Worm (Caenorhabditis elegans) whole organism, L1 larva: Measurements from ENCODE around the gene zip-12.

Source experiments
- C04F5.9 ChIP-seq: sonication (generic microtip); optimal IDR thresholded peaks from 2 replicates; lab custom pipeline; 2016; ENCODE audit warnings: missing genetic modification characterization, missing compliant biosample characterization
- aly-2 ChIP-seq: fragments of 150-350 bp; optimal IDR thresholded peaks from 2 replicates; lab custom pipeline; 2014; ENCODE audit warnings: missing biosample characterization, missing genetic modification characterization
- blmp-1 ChIP-seq: fragments of 150-350 bp; optimal IDR thresholded peaks from 2 replicates; lab custom pipeline; 2014; ENCODE audit warnings: missing biosample characterization, missing genetic modification characterization
- ceh-8 ChIP-seq: fragments of 200-800 bp; sonication (Bioruptor generic); optimal IDR thresholded peaks from 2 replicates; lab custom pipeline; 2018; ENCODE audit warnings: mild to moderate bottlenecking, missing genetic modification characterization, moderate library complexity, missing compliant biosample characterization
- ceh-82 ChIP-seq, 3 experiments: fragments of 150-350 bp in 1 of 3; sonication (generic microtip) in 2 of 3; optimal IDR thresholded peaks; 2 replicates each; lab custom pipeline; 2014 to 2017; ENCODE audit warnings: missing biosample characterization in 3 of 3, missing genetic modification characterization in 3 of 3
- ceh-90 ChIP-seq: sonication (generic microtip); optimal IDR thresholded peaks from 2 replicates; lab custom pipeline; 2016; ENCODE audit warnings: missing genetic modification characterization, missing compliant biosample characterization
- dpl-1 ChIP-seq, 3 experiments: fragments of 150-350 bp in 2 of 3; sonication (generic microtip) in 1 of 3; optimal IDR thresholded peaks; 2 replicates each; lab custom pipeline; 2014 to 2017; ENCODE audit warnings: missing biosample characterization in 3 of 3, missing genetic modification characterization in 3 of 3, missing genetic modification reagents in 3 of 3
- dsc-1 ChIP-seq: sonication (generic microtip); optimal IDR thresholded peaks from 2 replicates; lab custom pipeline; 2016; ENCODE audit warnings: mild to moderate bottlenecking, missing genetic modification characterization, missing compliant biosample characterization
- efl-1 ChIP-seq, 4 experiments: fragments of 150-350 bp; optimal IDR thresholded peaks in 3 of 4; peaks in 1 of 4; 1 replicate in 1 of 4; 2 replicates in 3 of 4; lab custom pipeline; 2014; ENCODE audit warnings: missing biosample characterization in 2 of 4, missing genetic modification characterization in 2 of 4, missing genetic modification reagents in 2 of 4
- efl-3 ChIP-seq: fragments of 200-800 bp; sonication (Bioruptor generic); optimal IDR thresholded peaks from 2 replicates; lab custom pipeline; 2018; ENCODE audit warnings: mild to moderate bottlenecking, missing genetic modification characterization, missing compliant biosample characterization
- elt-2 ChIP-seq: sonication (generic microtip); optimal IDR thresholded peaks from 2 replicates; lab custom pipeline; 2016; ENCODE audit warnings: missing genetic modification characterization, mild to moderate bottlenecking, inconsistent platforms, missing compliant biosample characterization, missing genetic modification reagents
- elt-3 ChIP-seq, 6 experiments: fragments of 150-350 bp in 1 of 6; sonication (generic microtip); optimal IDR thresholded peaks; 2 replicates each; lab custom pipeline; 2017 to 2018; ENCODE audit warnings: missing biosample characterization in 6 of 6, missing genetic modification characterization in 6 of 6, inconsistent platforms in 1 of 6
- grh-1 ChIP-seq: fragments of 200-800 bp; sonication (Bioruptor generic); IDR thresholded peaks from 2 replicates; pipeline ENCODE4 v1.3.6; 2022; ENCODE audit warnings: missing genetic modification reagents, missing genetic modification characterization, missing compliant biosample characterization
- hlh-17 ChIP-seq: fragments of 200-800 bp; sonication (Bioruptor generic); optimal IDR thresholded peaks from 2 replicates; lab custom pipeline; 2018; ENCODE audit warnings: missing genetic modification characterization, mild to moderate bottlenecking, missing compliant biosample characterization, moderate library complexity, borderline replicate concordance
- hpl-2 ChIP-seq: fragments of 150-350 bp; optimal IDR thresholded peaks from 2 replicates; lab custom pipeline; 2014; ENCODE audit warnings: missing biosample characterization, missing genetic modification reagents, missing genetic modification characterization
- irx-1 ChIP-seq: sonication (generic microtip); optimal IDR thresholded peaks from 2 replicates; lab custom pipeline; 2016; ENCODE audit warnings: missing genetic modification characterization, missing compliant biosample characterization
- isw-1 ChIP-seq: fragments of 200-800 bp; sonication (Bioruptor generic); IDR thresholded peaks from 2 replicates; pipeline ENCODE4 v1.3.6; 2022; ENCODE audit warnings: missing genetic modification characterization, missing compliant biosample characterization
- jun-1 ChIP-seq: fragments of 150-350 bp; optimal IDR thresholded peaks from 2 replicates; lab custom pipeline; 2014; ENCODE audit warnings: missing biosample characterization, missing genetic modification reagents, missing genetic modification characterization
- lin-14 ChIP-seq: fragments of 200-800 bp; sonication (Bioruptor generic); optimal IDR thresholded peaks from 2 replicates; lab custom pipeline; 2018; ENCODE audit warnings: mild to moderate bottlenecking, missing genetic modification characterization, moderate library complexity, missing compliant biosample characterization
- lin-35 ChIP-seq, 2 experiments: fragments of 150-350 bp; optimal IDR thresholded peaks; 2 replicates each; lab custom pipeline; 2014; ENCODE audit warnings: missing biosample characterization in 2 of 2, missing genetic modification characterization in 2 of 2, missing genetic modification reagents in 2 of 2
- lin-39 ChIP-seq: fragments of 150-350 bp; optimal IDR thresholded peaks from 2 replicates; lab custom pipeline; 2014; ENCODE audit warnings: missing biosample characterization, missing genetic modification reagents, missing genetic modification characterization
- lir-3 ChIP-seq: sonication (generic microtip); optimal IDR thresholded peaks from 2 replicates; lab custom pipeline; 2016; ENCODE audit warnings: mild to moderate bottlenecking, missing genetic modification characterization, moderate library complexity, missing compliant biosample characterization; ENCODE audit not compliant: poor library complexity
- lsy-2 ChIP-seq, 2 experiments: fragments of 150-350 bp; optimal IDR thresholded peaks; 2 replicates each; lab custom pipeline; 2014; ENCODE audit warnings: missing biosample characterization in 2 of 2, missing genetic modification characterization in 2 of 2
- mdl-1 ChIP-seq, 2 experiments: fragments of 150-350 bp; optimal IDR thresholded peaks; 2 replicates each; lab custom pipeline; 2014 to 2017; ENCODE audit warnings: missing biosample characterization in 2 of 2, missing genetic modification characterization in 2 of 2, inconsistent platforms in 1 of 2
- mef-2 ChIP-seq: fragments of 150-350 bp; optimal IDR thresholded peaks from 2 replicates; lab custom pipeline; 2014; ENCODE audit warnings: missing biosample characterization, missing genetic modification characterization
- nhr-12 ChIP-seq: sonication (generic microtip); optimal IDR thresholded peaks from 2 replicates; lab custom pipeline; 2017; ENCODE audit warnings: missing biosample characterization, missing genetic modification characterization
- nhr-19 ChIP-seq: fragments of 200-800 bp; sonication (Bioruptor generic); conservative IDR thresholded peaks from 2 replicates; pipeline ENCODE4 v1.3.6; 2022; ENCODE audit warnings: missing genetic modification characterization, missing compliant biosample characterization
- nhr-47 ChIP-seq: sonication (generic microtip); optimal IDR thresholded peaks from 2 replicates; lab custom pipeline; 2016; ENCODE audit warnings: mild to moderate bottlenecking, missing genetic modification characterization, moderate library complexity, missing compliant biosample characterization
- nhr-76 ChIP-seq: sonication (generic microtip); optimal IDR thresholded peaks from 2 replicates; lab custom pipeline; 2017; ENCODE audit warnings: missing biosample characterization, missing genetic modification characterization
- nhr-85 ChIP-seq: sonication (generic microtip); peaks from one replicate; lab custom pipeline; 2016; ENCODE audit warnings: missing genetic modification characterization, inconsistent platforms, missing compliant biosample characterization
- nhr-90 ChIP-seq: sonication (generic microtip); optimal IDR thresholded peaks from 2 replicates; lab custom pipeline; 2016; ENCODE audit warnings: mild to moderate bottlenecking, missing genetic modification characterization, missing compliant biosample characterization; ENCODE audit not compliant: poor library complexity
- pag-3 ChIP-seq: sonication (generic microtip); optimal IDR thresholded peaks from 2 replicates; lab custom pipeline; 2017; ENCODE audit warnings: missing genetic modification characterization, mild to moderate bottlenecking, missing compliant biosample characterization, antibody characterized with exemption, borderline replicate concordance; ENCODE audit not compliant: insufficient read depth
- pqm-1 ChIP-seq: sonication (generic microtip); optimal IDR thresholded peaks from 3 replicates; lab custom pipeline; 2017; ENCODE audit warnings: missing biosample characterization, missing genetic modification characterization
- skn-1 ChIP-seq: fragments of 150-350 bp; optimal IDR thresholded peaks from 2 replicates; lab custom pipeline; 2014; ENCODE audit warnings: missing biosample characterization, missing genetic modification characterization
- snpc-4 ChIP-seq: fragments of 150-350 bp; optimal IDR thresholded peaks from 2 replicates; lab custom pipeline; 2014; ENCODE audit warnings: missing biosample characterization, missing genetic modification characterization
- snu-23 ChIP-seq: sonication (generic microtip); optimal IDR thresholded peaks from 2 replicates; lab custom pipeline; 2016; ENCODE audit warnings: missing genetic modification characterization, missing compliant biosample characterization
- sup-37 ChIP-seq: fragments of 200-800 bp; sonication (Bioruptor generic); optimal IDR thresholded peaks from 2 replicates; lab custom pipeline; 2018; ENCODE audit warnings: mild to moderate bottlenecking, missing genetic modification characterization, missing compliant biosample characterization
- swsn-7 ChIP-seq: sonication (generic microtip); optimal IDR thresholded peaks from 2 replicates; lab custom pipeline; 2016; ENCODE audit warnings: missing genetic modification characterization, missing compliant biosample characterization
- tbx-2 ChIP-seq: sonication (generic microtip); optimal IDR thresholded peaks from 2 replicates; lab custom pipeline; 2016; ENCODE audit warnings: missing genetic modification characterization, missing compliant biosample characterization
- unc-30 ChIP-seq: sonication (generic microtip); optimal IDR thresholded peaks from 2 replicates; lab custom pipeline; 2017; ENCODE audit warnings: missing biosample characterization, missing genetic modification characterization
- unc-62 ChIP-seq: fragments of 150-350 bp; optimal IDR thresholded peaks from 2 replicates; lab custom pipeline; 2014; ENCODE audit warnings: missing biosample characterization, missing genetic modification reagents, missing genetic modification characterization
- vab-15 ChIP-seq: sonication (generic microtip); optimal IDR thresholded peaks from 2 replicates; lab custom pipeline; 2017; ENCODE audit warnings: missing genotype, mild to moderate bottlenecking, missing genetic modification characterization, missing compliant biosample characterization
- xbp-1 ChIP-seq: sonication (generic microtip); optimal IDR thresholded peaks from 2 replicates; lab custom pipeline; 2016; ENCODE audit warnings: missing genetic modification characterization, missing compliant biosample characterization
- zag-1 ChIP-seq: fragments of 150-350 bp; optimal IDR thresholded peaks from 2 replicates; lab custom pipeline; 2014; ENCODE audit warnings: missing biosample characterization, missing genetic modification characterization
- ztf-4 ChIP-seq: fragments of 150-350 bp; optimal IDR thresholded peaks from 2 replicates; lab custom pipeline; 2014; ENCODE audit warnings: missing biosample characterization, missing genetic modification characterization

zip-12 gene

ce11 chrIII:12327528-12327997, at the start of gene zip-12, which contains the start of gene Y75B8A.63:
zip-12 (plus strand) TSS chrIII:12327914.
Y75B8A.63 (plus strand) TSS chrIII:12327947.
- TF ChIP-seq unc-62 (GFP tag; lab: Kevin White, UChicago), result no peak
- peak; percentile 40 for TF ChIP-seq blmp-1
- TF ChIP-seq xbp-1 (tag; lab: Kevin White, UChicago), result no peak
- TF ChIP-seq mdl-1 (tag; optimal IDR thresholded peaks at IDR 0.05; lab: Kevin White, UChicago), result no peak
- no peak for TF ChIP-seq efl-3
- TF ChIP-seq ztf-4 (tag; lab: Kevin White, UChicago), result no peak
- TF ChIP-seq dpl-1 (GFP tag; optimal IDR thresholded peaks at IDR 0.05; lab: Kevin White, UChicago), result no peak
- TF ChIP-seq dsc-1 (tag; lab: Kevin White, UChicago), result no peak
- TF ChIP-seq lin-35 (GFP tag; optimal IDR thresholded peaks at IDR 0.05; lab: Kevin White, UChicago), result peak in 1 of 2 experiments; percentile 39
- TF ChIP-seq mef-2 (tag; lab: Kevin White, UChicago), result no peak
- TF ChIP-seq nhr-12 (tag; lab: Kevin White, UChicago), result no peak
- no peak for TF ChIP-seq C04F5.9
- TF ChIP-seq ceh-82 (tag; optimal IDR thresholded peaks at IDR 0.05; lab: Kevin White, UChicago), result no peak
- TF ChIP-seq elt-2, result peak; percentile 53
- no peak for TF ChIP-seq nhr-19 (GFP tag; lab: Robert Waterston, UW)
- TF ChIP-seq swsn-7 (tag; lab: Kevin White, UChicago), result no peak
- no peak for TF ChIP-seq ceh-8
- peak; percentile 41 for TF ChIP-seq lin-14 (GFP tag; lab: Kevin White, UChicago)
- TF ChIP-seq nhr-47 (tag; lab: Kevin White, UChicago), result no peak
- peak; percentile 24 for TF ChIP-seq snu-23 (GFP tag; lab: Kevin White, UChicago)
- TF ChIP-seq vab-15, result no peak
- TF ChIP-seq snpc-4 (tag; lab: Kevin White, UChicago), result no peak
- peak in 3 of 6 experiments; percentile 16 to 73 (median 31) for TF ChIP-seq elt-3 (tag; optimal IDR thresholded peaks at IDR 0.05; lab: Kevin White, UChicago)
- no peak for TF ChIP-seq isw-1
- TF ChIP-seq ceh-90, result no peak
- TF ChIP-seq skn-1 (tag; lab: Kevin White, UChicago), result no peak
- peak; percentile 16 for TF ChIP-seq hpl-2 (GFP tag; lab: Kevin White, UChicago)
- TF ChIP-seq pag-3 (tag; lab: Kevin White, UChicago), result no peak
- no peak for TF ChIP-seq sup-37 (GFP tag; lab: Kevin White, UChicago)
- TF ChIP-seq nhr-85, result no peak
- no peak for TF ChIP-seq aly-2
- TF ChIP-seq hlh-17 (GFP tag; lab: Kevin White, UChicago), result no peak
- no peak for TF ChIP-seq grh-1 (GFP tag; lab: Robert Waterston, UW)
- TF ChIP-seq unc-30 (tag; lab: Kevin White, UChicago), result no peak

DNA sequence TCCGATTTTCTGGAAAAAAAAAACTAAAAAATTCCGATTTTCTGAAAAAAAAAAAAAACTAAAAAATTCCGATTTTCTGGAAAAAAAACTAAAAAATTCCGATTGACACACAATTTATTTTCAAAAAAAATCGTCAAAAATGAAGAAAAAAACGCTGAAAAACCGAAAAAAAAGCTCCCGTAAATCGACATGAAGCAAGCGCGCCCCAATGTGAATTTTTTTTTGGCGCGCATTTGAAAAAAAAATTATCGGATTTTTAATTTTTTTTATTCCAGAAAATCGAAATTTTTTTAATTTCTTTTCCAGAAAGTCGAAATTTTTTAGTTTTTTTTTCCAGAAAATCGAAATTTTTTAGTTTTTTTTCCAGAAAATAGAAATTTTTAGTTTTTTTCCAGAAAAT, 48.9 kb upstream of the zip-12 start:
- TF ChIP-seq tbx-2, result peak; percentile 18
- TF ChIP-seq lin-39 (tag; lab: Kevin White, UChicago), result no peak
- no peak for TF ChIP-seq zag-1 (tag; lab: Kevin White, UChicago)
- TF ChIP-seq nhr-90 (tag; lab: Kevin White, UChicago), result no peak
- TF ChIP-seq jun-1 (tag; lab: Kevin White, UChicago), result no peak
- TF ChIP-seq lir-3 (tag; lab: Kevin White, UChicago), result no peak
- TF ChIP-seq nhr-19 (GFP tag; lab: Robert Waterston, UW), result peak; percentile 22; the same call in 1 of the 2 replicates
- peak; percentile 24 for TF ChIP-seq dsc-1 (tag; lab: Kevin White, UChicago)
- TF ChIP-seq ceh-90, result peak; percentile 11
- no peak for TF ChIP-seq nhr-76 (tag; lab: Kevin White, UChicago)
- peak in 1 of 2 experiments; percentile 92 for TF ChIP-seq efl-1 (optimal IDR thresholded peaks at IDR 0.05; lab: Kevin White, UChicago)
- peak; percentile 88 to 99 for TF ChIP-seq efl-1 (GFP tag; optimal IDR thresholded peaks at IDR 0.05 in 1 of 2; lab: Kevin White, UChicago)
- TF ChIP-seq lsy-2 (tag; optimal IDR thresholded peaks at IDR 0.05; lab: Kevin White, UChicago), result peak; percentile 23 to 45
- peak; percentile 40 for TF ChIP-seq skn-1 (tag; lab: Kevin White, UChicago)
- peak; percentile 2 for TF ChIP-seq irx-1 (tag; lab: Kevin White, UChicago)
- no peak for TF ChIP-seq pqm-1 (tag; lab: Kevin White, UChicago)
- TF ChIP-seq snu-23 (GFP tag; lab: Kevin White, UChicago), result peak; percentile 36
- peak; percentile 87 to 92 for TF ChIP-seq lin-35 (GFP tag; optimal IDR thresholded peaks at IDR 0.05; lab: Kevin White, UChicago)
- peak; percentile 17; the same call in 1 of the 2 replicates for TF ChIP-seq isw-1
- peak; percentile 82 to 87 (median 87) for TF ChIP-seq dpl-1 (GFP tag; optimal IDR thresholded peaks at IDR 0.05; lab: Kevin White, UChicago)
- TF ChIP-seq ceh-82 (tag; optimal IDR thresholded peaks at IDR 0.05; lab: Kevin White, UChicago), result peak in 1 of 3 experiments; percentile 7
